Worm (Caenorhabditis elegans) whole organism, late embryonic: ENCODE measurements around the gene unc-22.

Source experiments
- K02D7.2 ChIP-seq: sonication (generic microtip); optimal IDR thresholded peaks from 2 replicates; lab custom pipeline; 2017; ENCODE audit warnings: mild to moderate bottlenecking, missing genetic modification characterization, missing compliant biosample characterization
- ceh-24 ChIP-seq: sonication (generic microtip); optimal IDR thresholded peaks from 2 replicates; lab custom pipeline; 2016; ENCODE audit warnings: mild to moderate bottlenecking, missing genetic modification characterization, missing compliant biosample characterization
- che-1 ChIP-seq: sonication (generic microtip); optimal IDR thresholded peaks from 2 replicates; lab custom pipeline; 2016; ENCODE audit warnings: mild to moderate bottlenecking, missing genetic modification characterization, missing compliant biosample characterization
- dve-1 ChIP-seq: sonication (generic microtip); optimal IDR thresholded peaks from 2 replicates; lab custom pipeline; 2017; ENCODE audit warnings: antibody characterized with exemption, mild to moderate bottlenecking, missing genetic modification characterization, missing compliant biosample characterization
- elt-2 ChIP-seq: sonication (generic microtip); optimal IDR thresholded peaks from 2 replicates; lab custom pipeline; 2016; ENCODE audit warnings: missing genetic modification reagents, missing genetic modification characterization, missing compliant biosample characterization
- fkh-10 ChIP-seq: fragments of 150-350 bp; optimal IDR thresholded peaks from 2 replicates; lab custom pipeline; 2014; ENCODE audit warnings: missing biosample characterization, missing genetic modification reagents, missing genetic modification characterization
- hlh-15 ChIP-seq: sonication (generic microtip); optimal IDR thresholded peaks from 2 replicates; lab custom pipeline; 2016; ENCODE audit warnings: missing genetic modification characterization, missing compliant biosample characterization
- hlh-6 ChIP-seq: sonication (generic microtip); optimal IDR thresholded peaks from 2 replicates; lab custom pipeline; 2016; ENCODE audit warnings: missing genotype, missing genetic modification characterization, missing compliant biosample characterization
- lim-6 ChIP-seq: sonication (generic microtip); optimal IDR thresholded peaks from 2 replicates; lab custom pipeline; 2016; ENCODE audit warnings: missing genetic modification characterization, missing compliant biosample characterization
- pag-3 ChIP-seq: sonication (generic microtip); optimal IDR thresholded peaks from 2 replicates; lab custom pipeline; 2016; ENCODE audit warnings: missing compliant biosample characterization, missing genetic modification characterization, borderline replicate concordance
- unc-55 ChIP-seq: sonication (generic microtip); optimal IDR thresholded peaks from 2 replicates; lab custom pipeline; 2017; ENCODE audit warnings: missing biosample characterization, missing genetic modification reagents, missing genetic modification characterization

ce11 chrIV:11945621-11946020 lies 65.2 kb downstream of the unc-22 start, which contains the start of gene ZK829.3:
- no peak for TF ChIP-seq K02D7.2 (tag; lab: Kevin White, UChicago)
- TF ChIP-seq ceh-24 (tag; lab: Kevin White, UChicago), result no peak
- no peak for TF ChIP-seq hlh-15 (tag; lab: Kevin White, UChicago)
- no peak for TF ChIP-seq che-1 (tag; lab: Kevin White, UChicago)
- TF ChIP-seq elt-2, result no peak
- no peak for TF ChIP-seq dve-1 (tag; lab: Kevin White, UChicago)
- TF ChIP-seq pag-3 (tag; lab: Kevin White, UChicago), result no peak
- no peak for TF ChIP-seq fkh-10
- TF ChIP-seq unc-55, result no peak
- TF ChIP-seq hlh-6 (tag; lab: Kevin White, UChicago), result no peak
- no peak for TF ChIP-seq lim-6
